Fruit fly (Drosophila melanogaster): ENCODE measurements around the gene CG13607.

Gene CG13607

DNA sequence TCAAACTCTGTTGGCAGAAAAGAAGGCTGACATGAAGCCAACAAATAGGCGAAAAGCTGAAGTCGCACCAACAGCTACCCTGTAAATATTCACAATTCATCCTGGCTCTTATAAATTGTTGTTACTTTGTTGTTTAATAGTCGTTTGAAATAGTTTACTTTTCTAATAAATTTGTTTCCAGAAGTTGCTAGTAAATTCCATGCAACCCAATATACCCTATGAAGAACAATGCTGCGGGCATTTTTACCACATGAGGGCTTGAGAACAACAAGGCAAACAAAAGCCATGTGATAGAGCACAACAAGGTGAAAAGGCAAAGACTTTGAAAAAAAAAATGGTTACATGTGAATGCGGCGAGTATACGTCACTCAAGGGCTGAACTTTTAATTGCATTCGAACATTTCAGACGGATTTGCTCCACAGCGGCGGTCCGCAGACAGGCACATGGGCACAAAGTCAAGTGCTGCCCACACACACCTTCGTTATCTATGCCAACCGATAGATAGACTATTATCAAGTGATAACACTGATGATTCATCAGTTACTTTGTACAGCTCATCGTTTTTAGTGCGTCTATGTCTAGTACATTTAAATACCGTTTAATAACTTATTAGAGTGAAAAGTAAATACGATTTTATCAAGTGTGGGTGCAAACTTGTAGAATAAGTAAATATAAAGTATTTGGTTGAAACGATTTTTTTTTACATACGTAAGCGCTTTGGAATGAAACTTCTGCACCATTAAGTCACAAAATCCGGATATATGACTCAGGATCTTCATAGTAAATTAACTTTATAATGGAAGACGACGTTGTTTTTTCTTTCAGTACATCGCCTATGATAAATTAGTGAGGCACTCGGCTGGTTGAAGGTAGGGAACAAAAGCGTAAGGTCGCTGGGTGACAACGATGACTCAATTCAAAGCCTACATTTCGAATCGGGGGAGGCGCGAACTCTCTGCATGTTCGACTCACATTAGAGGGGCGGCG is 16.8 kb downstream of the CG13607 start (continued):
- no peak for TF ChIP-seq sqz (GFP tag; optimal IDR thresholded peaks at IDR 0.05)
- no peak for TF ChIP-seq unc-4 (GFP tag; IDR thresholded peaks at IDR 0.05; ENCODE audit: partially characterized antibody)
- peak; percentile 76 for TF ChIP-seq zfh2 (GFP tag; optimal IDR thresholded peaks at IDR 0.05)
- TF ChIP-seq ara (GFP tag; IDR thresholded peaks at IDR 0.05), result peak; percentile 76; the same call in 1 of the 2 replicates
- peak; percentile 80 for TF ChIP-seq CG18599 (GFP tag; optimal IDR thresholded peaks at IDR 0.05)
- TF ChIP-seq CG2116 (GFP tag; optimal IDR thresholded peaks at IDR 0.05), result peak; percentile 35
- TF ChIP-seq YL-1 (GFP tag; optimal IDR thresholded peaks at IDR 0.05), result no peak
- TF ChIP-seq CG8388 (GFP tag; optimal IDR thresholded peaks at IDR 0.05), result peak; percentile 62
- TF ChIP-seq otp (GFP tag; IDR thresholded peaks at IDR 0.05), result peak; percentile 72; the same call in 2 of the 3 replicates
- peak; percentile 65 for TF ChIP-seq CG4854 (GFP tag; optimal IDR thresholded peaks at IDR 0.05)
- TF ChIP-seq h (optimal IDR thresholded peaks at IDR 0.05), result no peak
- no peak for TF ChIP-seq kah (GFP tag; optimal IDR thresholded peaks at IDR 0.05)
- no peak for TF ChIP-seq CG9797 (GFP tag; optimal IDR thresholded peaks at IDR 0.05)
- peak; percentile 76 for TF ChIP-seq shn (GFP tag; optimal IDR thresholded peaks at IDR 0.05)
- TF ChIP-seq CG3407 (GFP tag; optimal IDR thresholded peaks at IDR 0.05), result peak; percentile 16
- TF ChIP-seq Neu2 (GFP tag; optimal IDR thresholded peaks at IDR 0.05; ENCODE audit: borderline replicate concordance), result no peak
- TF ChIP-seq CG9727 (GFP tag; optimal IDR thresholded peaks at IDR 0.05), result peak; percentile 76
- peak; percentile 54 for TF ChIP-seq CG8089 (GFP tag; optimal IDR thresholded peaks at IDR 0.05)
- TF ChIP-seq da (GFP tag; optimal IDR thresholded peaks at IDR 0.05), result peak; percentile 17
- TF ChIP-seq disco-r (GFP tag; optimal IDR thresholded peaks at IDR 0.05), result peak; percentile 39
- no peak for TF ChIP-seq zen2 (GFP tag; IDR thresholded peaks at IDR 0.05; ENCODE audit: partially characterized antibody)
- TF ChIP-seq her (GFP tag; optimal IDR thresholded peaks at IDR 0.05), result peak; percentile 68

DNA sequence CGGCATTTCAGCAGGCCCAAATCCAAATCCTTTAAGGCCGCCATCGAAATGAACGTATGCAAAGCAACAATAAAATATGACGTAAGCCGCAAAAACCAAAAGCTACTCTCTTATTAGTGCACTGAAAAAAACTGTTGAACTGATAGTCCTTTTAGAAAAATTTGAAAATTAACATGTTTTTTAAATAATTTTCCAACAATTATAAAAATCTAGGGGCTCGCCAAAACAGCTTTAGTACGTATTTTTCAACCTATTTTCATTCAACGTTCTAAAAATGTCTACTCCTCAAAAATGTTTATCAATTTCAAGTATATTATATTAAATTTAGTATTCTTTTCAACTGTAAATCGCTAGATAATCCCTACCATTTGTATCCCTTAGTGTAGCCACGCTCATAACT is 22.7 kb downstream of the CG13607 start:
- TF ChIP-seq CG18619 (GFP tag; optimal IDR thresholded peaks at IDR 0.05) (peak; percentile 36), CG3281 (GFP tag; optimal IDR thresholded peaks at IDR 0.05) (peak; percentile 14), dysf (GFP tag; IDR thresholded peaks at IDR 0.05) (peak; percentile 45; the same call in 1 of the 3 replicates), ara (GFP tag; IDR thresholded peaks at IDR 0.05) (no peak), fd3F (GFP tag; optimal IDR thresholded peaks at IDR 0.05) (peak; percentile 40), CG12769 (tag; optimal IDR thresholded peaks at IDR 0.05) (no peak), fd102C (GFP tag; optimal IDR thresholded peaks at IDR 0.05) (no peak), CG17361 (GFP tag; IDR thresholded peaks at IDR 0.05) (peak; percentile 42; the same call in 1 of the 3 replicates), Abd-B (GFP tag; optimal IDR thresholded peaks at IDR 0.05) (no peak), zf30C (GFP tag; optimal IDR thresholded peaks at IDR 0.05) (peak; percentile 4), CG18599 (GFP tag; optimal IDR thresholded peaks at IDR 0.05) (peak; percentile 26), CG2678 (tag; optimal IDR thresholded peaks at IDR 0.05) (peak; percentile 14), CG13775 (GFP tag; optimal IDR thresholded peaks at IDR 0.05) (peak; percentile 9), CG14860 (GFP tag; IDR thresholded peaks at IDR 0.05; ENCODE audit: partially characterized antibody) (no peak), CG31441 (GFP tag; IDR thresholded peaks at IDR 0.05) (peak; percentile 32; the same call in 1 of the 2 replicates), CG2120 (GFP tag; optimal IDR thresholded peaks at IDR 0.05) (peak; percentile 56), CG7556 (GFP tag; optimal IDR thresholded peaks at IDR 0.05) (peak; percentile 61), CG6791 (GFP tag; IDR thresholded peaks at IDR 0.05; ENCODE audit: partially characterized antibody) (no peak), slbo (GFP tag; IDR thresholded peaks at IDR 0.05) (peak; percentile 32; the same call in 1 of the 2 replicates), luna (GFP tag; optimal IDR thresholded peaks at IDR 0.05) (no peak), Xbp1 (GFP tag; optimal IDR thresholded peaks at IDR 0.05) (peak; percentile 38), sc (optimal IDR thresholded peaks at IDR 0.05) (no peak), sc (GFP tag; optimal IDR thresholded peaks at IDR 0.05) (no peak), CG17359 (tag; optimal IDR thresholded peaks at IDR 0.05) (no peak), lab (GFP tag; optimal IDR thresholded peaks at IDR 0.05) (peak; percentile 16), scrt (GFP tag; optimal IDR thresholded peaks at IDR 0.05) (no peak), oc (tag; optimal IDR thresholded peaks at IDR 0.05) (no peak), CG8089 (GFP tag; optimal IDR thresholded peaks at IDR 0.05) (no peak)
